Fruit fly (Drosophila melanogaster) whole organism, wandering third instar larva: ENCODE results near the gene CG42869.

ENCODE experiments used
- OdsH ChIP-seq: fragments of 200-800 bp; sonication (Bioruptor generic); optimal IDR thresholded peaks from 2 replicates; lab custom pipeline; 2016; ENCODE audit warnings: missing biosample characterization, mild to moderate bottlenecking, missing genetic modification characterization
- dmrt93B ChIP-seq: fragments of 200-800 bp; sonication (Bioruptor generic); optimal IDR thresholded peaks from 2 replicates; lab custom pipeline; 2018; ENCODE audit warnings: missing biosample characterization, mild to moderate bottlenecking, missing genetic modification characterization
- pan ChIP-seq: fragments of >200 bp; optimal IDR thresholded peaks from 2 replicates; lab custom pipeline; 2017

DNA sequence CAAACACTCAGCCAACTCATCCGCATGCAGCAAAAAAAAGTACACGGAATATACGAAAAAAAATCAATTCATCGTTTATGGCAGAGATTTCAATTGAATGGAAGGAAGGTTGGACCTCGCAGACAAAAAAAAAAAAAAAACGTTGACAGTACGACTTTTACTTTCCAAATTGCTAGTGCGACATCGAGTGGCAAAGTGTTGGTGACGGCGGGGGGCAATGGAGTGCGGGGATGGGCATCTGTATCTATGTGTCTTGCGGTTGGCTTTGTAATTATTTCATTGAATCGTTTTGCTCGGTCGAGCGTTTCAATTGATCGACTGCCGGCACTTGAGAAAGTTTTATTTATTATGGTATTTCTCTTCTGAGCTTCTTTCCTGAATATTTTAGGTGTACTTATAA is 35.1 kb downstream of the CG42869 start:
- TF ChIP-seq pan (lab: Kevin White, UChicago) (no peak), OdsH (GFP tag; lab: Kevin White, UChicago) (no peak), dmrt93B (GFP tag; lab: Kevin White, UChicago) (no peak)
